Fruit fly (Drosophila melanogaster): Measurements from ENCODE around the gene CG43131.

Gene CG43131

dm6 chr3R:5109558-5110211 lies 707 bp upstream of the CG43131 start:
- no peak for TF ChIP-seq noc (tag; optimal IDR thresholded peaks at IDR 0.05)

- TF ChIP-seq noc (tag; optimal IDR thresholded peaks at IDR 0.05): peak; percentile 57
These were observed 944 bp downstream of the CG43131 start for dm6 chr3R:5108034-5108433.

dm6 chr3R:5106917-5107316 lies 2.1 kb downstream of the CG43131 start:
- no peak for TF ChIP-seq noc (tag; optimal IDR thresholded peaks at IDR 0.05)

DNA sequence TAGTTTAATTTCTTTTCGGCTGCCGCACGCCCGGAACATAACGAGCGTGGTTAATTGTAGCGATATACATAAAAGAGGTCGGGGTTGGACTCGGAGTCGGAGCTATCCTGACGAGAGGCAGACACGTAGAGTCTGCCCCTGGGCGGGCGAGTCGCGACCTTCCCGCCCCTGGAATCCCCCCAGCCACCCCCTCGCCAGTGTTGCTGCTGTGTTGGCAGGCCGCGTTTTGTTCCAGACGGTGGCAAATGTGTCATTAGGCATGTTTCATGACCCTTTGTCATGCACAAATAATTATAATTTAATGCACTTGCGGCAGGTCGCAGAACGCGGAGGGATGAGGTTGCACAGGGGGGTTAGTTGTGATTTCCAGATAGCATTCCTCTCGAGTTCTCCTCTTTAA lies 3.5 kb downstream of the CG43131 start:
- no peak for TF ChIP-seq noc (tag; optimal IDR thresholded peaks at IDR 0.05)

- no peak for TF ChIP-seq noc (tag; optimal IDR thresholded peaks at IDR 0.05)
These were observed 4.8 kb downstream of the CG43131 start for dm6 chr3R:5104212-5104611.

- TF ChIP-seq noc (tag; optimal IDR thresholded peaks at IDR 0.05): no peak
These were observed 5.5 kb downstream of the CG43131 start for dm6 chr3R:5103362-5104003.

DNA sequence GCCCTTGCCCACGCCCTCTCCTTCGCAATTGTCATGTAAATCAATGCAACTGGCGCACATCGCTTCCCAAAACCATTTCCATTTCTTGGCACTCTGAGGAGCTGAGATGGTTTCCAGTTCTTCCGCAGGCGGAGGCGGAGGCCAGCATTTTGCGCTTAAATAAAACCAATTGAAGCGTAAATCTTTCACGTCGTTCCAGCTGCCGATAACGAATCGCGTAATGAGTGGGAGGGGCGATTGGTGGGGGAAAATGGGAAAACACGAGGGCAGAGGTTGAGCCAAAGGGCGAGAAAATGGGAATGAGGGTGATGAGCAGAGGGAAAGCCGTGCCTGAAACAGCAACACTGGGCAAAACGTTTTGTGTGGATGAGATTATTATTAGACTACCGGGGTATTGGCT lies 6.6 kb downstream of the CG43131 start:
- no peak for TF ChIP-seq noc (tag; optimal IDR thresholded peaks at IDR 0.05)

- no peak for TF ChIP-seq noc (tag; optimal IDR thresholded peaks at IDR 0.05)
These were observed 8.5 kb downstream of the CG43131 start for dm6 chr3R:5100323-5101055.

DNA sequence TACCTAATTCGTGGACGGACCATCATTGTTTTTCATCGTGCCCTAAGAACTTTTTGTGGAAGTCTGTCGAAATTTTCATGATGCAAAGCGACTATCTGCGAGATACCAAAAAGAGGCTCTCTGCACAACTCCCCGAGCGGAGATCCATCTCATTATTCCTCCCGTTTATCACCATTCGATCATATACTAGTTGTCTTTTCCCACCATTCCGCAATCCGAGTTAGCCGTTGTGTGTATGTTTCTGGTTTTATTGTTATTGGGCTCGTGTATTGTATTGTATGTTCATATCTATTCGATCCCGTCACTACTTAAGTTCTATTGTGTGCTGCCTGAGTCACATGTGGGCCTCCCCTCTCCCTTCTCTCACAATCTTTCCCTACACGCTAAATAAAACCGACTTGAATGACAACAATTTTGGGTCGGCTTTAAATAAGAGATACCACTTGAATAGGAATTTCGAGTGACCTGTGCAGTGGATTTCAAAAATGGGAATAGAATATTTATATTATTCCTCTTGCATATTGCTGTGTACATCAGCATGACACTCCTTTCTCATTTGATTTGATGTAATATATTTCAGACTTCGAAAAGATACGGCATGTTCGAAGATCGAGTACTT lies 11.0 kb downstream of the CG43131 start:
- TF ChIP-seq noc (tag; optimal IDR thresholded peaks at IDR 0.05): no peak

DNA sequence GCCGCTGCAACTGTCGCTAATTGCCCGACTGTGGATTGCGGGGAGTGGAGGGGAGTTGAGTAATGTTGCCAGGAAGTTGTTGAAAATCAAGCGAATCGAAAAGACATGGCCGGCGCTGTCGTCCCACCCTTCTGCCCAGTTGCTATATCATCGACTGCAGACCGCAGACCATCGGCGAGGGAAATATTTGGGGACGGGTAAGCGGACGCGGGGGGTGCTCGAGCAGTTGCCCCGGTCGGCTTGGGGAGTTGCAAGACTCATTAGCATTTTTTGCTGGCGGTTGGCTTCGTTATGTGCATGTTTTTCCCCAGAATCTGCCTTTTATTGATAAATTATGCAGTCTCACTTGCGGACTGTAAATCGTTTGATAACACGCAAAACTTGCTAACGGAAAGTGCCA lies 11.8 kb downstream of the CG43131 start:
- no peak for TF ChIP-seq noc (tag; optimal IDR thresholded peaks at IDR 0.05)

- TF ChIP-seq noc (tag; optimal IDR thresholded peaks at IDR 0.05): no peak
These were observed 12.9 kb downstream of the CG43131 start for dm6 chr3R:5095930-5096572.

- no peak for TF ChIP-seq noc (tag; optimal IDR thresholded peaks at IDR 0.05)
These were observed 13.7 kb downstream of the CG43131 start for dm6 chr3R:5095137-5095802.

dm6 chr3R:5094288-5094687 lies 14.7 kb downstream of the CG43131 start:
- no peak for TF ChIP-seq noc (tag; optimal IDR thresholded peaks at IDR 0.05)

- TF ChIP-seq noc (tag; optimal IDR thresholded peaks at IDR 0.05): no peak
These were observed 18.7 kb downstream of the CG43131 start for dm6 chr3R:5090286-5090685.

DNA sequence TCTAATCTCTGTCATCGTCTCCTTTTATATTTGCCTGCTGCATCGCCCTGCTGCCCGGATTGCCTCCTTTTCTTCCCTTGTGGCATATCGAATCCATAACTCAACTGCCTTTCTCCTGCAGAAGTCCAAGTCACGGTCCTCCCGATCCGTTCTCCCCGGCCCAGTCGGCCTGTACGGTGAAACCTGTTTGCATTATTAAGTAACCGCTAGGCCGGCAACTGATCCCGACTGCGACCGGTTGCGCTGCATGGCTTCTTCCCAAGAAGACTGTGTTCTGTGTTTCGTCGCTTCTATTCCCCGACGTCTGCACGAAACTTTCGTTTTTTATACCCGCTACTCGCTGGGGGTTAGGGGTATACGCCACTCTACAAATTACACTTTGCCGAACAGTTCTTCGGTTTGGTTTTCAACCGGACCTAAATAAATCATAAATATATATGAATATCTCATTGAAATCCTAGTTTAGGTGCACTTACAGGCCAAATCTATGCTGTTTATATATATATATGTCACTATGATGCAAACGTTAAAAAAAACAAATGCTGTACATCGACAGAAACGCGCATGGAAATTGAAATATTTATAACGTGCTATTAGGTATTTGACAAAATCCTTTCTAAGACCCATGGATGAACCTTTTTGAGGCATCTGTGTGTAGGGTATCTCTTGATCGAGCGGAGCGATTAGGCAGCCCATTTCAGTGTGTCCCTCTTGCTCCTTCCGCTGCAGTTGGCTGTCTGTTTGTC lies 19.3 kb downstream of the CG43131 start:
- TF ChIP-seq noc (tag; optimal IDR thresholded peaks at IDR 0.05): no peak
